Worm (Caenorhabditis elegans): ENCODE data around the gene efr-3.

The efr-3 gene

DNA sequence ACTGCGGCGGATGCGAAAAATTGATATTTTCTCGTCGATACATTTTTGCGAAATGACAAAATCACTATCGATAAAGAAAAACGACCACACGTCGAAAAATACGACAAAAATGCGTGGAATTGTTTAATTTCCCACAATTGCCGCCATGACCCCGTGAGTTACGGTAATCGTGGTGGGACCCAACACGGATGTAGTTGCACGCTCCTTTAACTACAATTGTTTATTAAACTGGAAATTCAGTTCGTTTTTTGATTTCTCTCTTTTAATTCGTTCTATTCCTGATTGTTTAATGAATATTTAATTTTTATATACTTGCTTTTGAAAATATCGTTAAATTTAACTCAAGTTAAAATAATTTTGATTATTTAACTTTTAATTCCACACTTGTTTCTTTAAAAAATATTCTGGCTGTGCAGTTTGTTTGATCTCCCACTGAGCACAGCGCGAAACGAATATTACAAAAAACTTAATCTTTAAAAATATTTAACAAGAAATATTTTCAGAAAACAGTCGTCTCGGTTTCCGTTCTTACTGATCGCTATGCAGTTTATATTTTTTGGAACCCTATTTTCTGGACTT, 44.4 kb upstream of the efr-3 start, which contains the start of the genes ani-2 and clec-88 (continued):
- TF ChIP-seq ets-4 (GFP tag; optimal IDR thresholded peaks at IDR 0.05) (no peak), egrh-3 (GFP tag; IDR thresholded peaks at IDR 0.05) (no peak), ztf-22 (GFP tag; optimal IDR thresholded peaks at IDR 0.05) (no peak), egl-44 (GFP tag; IDR thresholded peaks at IDR 0.05) (no peak), Y56A3A.18 (GFP tag; IDR thresholded peaks at IDR 0.05) (no peak), atf-7 (tag; optimal IDR thresholded peaks at IDR 0.05) (no peak), F37B4.10 (GFP tag; IDR thresholded peaks at IDR 0.05) (no peak), efl-1 (GFP tag; optimal IDR thresholded peaks at IDR 0.05) (peak; percentile 96), ztf-25 (GFP tag; IDR thresholded peaks at IDR 0.05) (no peak), attf-6 (GFP tag; IDR thresholded peaks at IDR 0.05) (no peak), snpc-1.1 (tag; optimal IDR thresholded peaks at IDR 0.05; ENCODE audit: insufficient read depth) (peak; percentile 0), ama-1 (optimal IDR thresholded peaks at IDR 0.05) (no peak), ama-1 (GFP tag; optimal IDR thresholded peaks at IDR 0.05) (no peak), C06A6.2 (GFP tag; conservative IDR thresholded peaks at IDR 0.05) (no peak), B0035.1 (tag; optimal IDR thresholded peaks at IDR 0.05) (no peak), mel-28 (tag; optimal IDR thresholded peaks at IDR 0.05; ENCODE audit: borderline replicate concordance) (no peak), ZK185.1 (tag; optimal IDR thresholded peaks at IDR 0.05; ENCODE audit: poor library complexity, severe bottlenecking) (no peak), ceh-91 (GFP tag; IDR thresholded peaks at IDR 0.05) (peak; percentile 85), nhr-80 (tag; optimal IDR thresholded peaks at IDR 0.05) (no peak), dpff-1 (tag; optimal IDR thresholded peaks at IDR 0.05) (no peak), fkh-3 (tag; optimal IDR thresholded peaks at IDR 0.05) (no peak), mes-4 (tag; optimal IDR thresholded peaks at IDR 0.05) (no peak), rpc-1 (optimal IDR thresholded peaks at IDR 0.05) (no peak), rpc-1 (tag; optimal IDR thresholded peaks at IDR 0.05) (no peak), chd-7 (tag; optimal IDR thresholded peaks at IDR 0.05) (no peak), hlh-26 (GFP tag; conservative IDR thresholded peaks at IDR 0.05) (no peak), zfh-2 (GFP tag; conservative IDR thresholded peaks at IDR 0.05) (no peak), cebp-1 (GFP tag; IDR thresholded peaks at IDR 0.05) (no peak), cebp-1 (tag; optimal IDR thresholded peaks at IDR 0.05) (no peak), ccch-3 (GFP tag; optimal IDR thresholded peaks at IDR 0.05) (no peak), nfya-1 (tag; optimal IDR thresholded peaks at IDR 0.05; ENCODE audit: borderline replicate concordance, insufficient read depth) (no peak), aptf-2 (GFP tag; conservative IDR thresholded peaks at IDR 0.05) (no peak), Y95B8A.8 (GFP tag; IDR thresholded peaks at IDR 0.05) (0 out of 2 replicates have a peak, but pooled peaks have one; percentile 8), tlf-1 (GFP tag; optimal IDR thresholded peaks at IDR 0.05) (peak; percentile 20), repo-1 (tag; optimal IDR thresholded peaks at IDR 0.05) (no peak), pbrm-1 (GFP tag; IDR thresholded peaks at IDR 0.05) (no peak), sdz-38 (tag; optimal IDR thresholded peaks at IDR 0.05) (no peak), T07F8.4 (tag; optimal IDR thresholded peaks at IDR 0.05) (no peak), nhr-27 (tag; optimal IDR thresholded peaks at IDR 0.05) (no peak), nhr-179 (tag; optimal IDR thresholded peaks at IDR 0.05) (no peak), K11D2.4 (GFP tag; IDR thresholded peaks at IDR 0.05) (no peak), Y53F4B.3 (GFP tag; IDR thresholded peaks at IDR 0.05) (peak; percentile 16; the same call in 1 of the 2 replicates), hrde-1 (tag; optimal IDR thresholded peaks at IDR 0.05; ENCODE audit: borderline replicate concordance) (no peak), madf-8 (GFP tag; conservative IDR thresholded peaks at IDR 0.05) (peak; percentile 89), F55B11.4 (tag; optimal IDR thresholded peaks at IDR 0.05; ENCODE audit: borderline replicate concordance, insufficient read depth) (no peak), lin-54 (GFP tag; optimal IDR thresholded peaks at IDR 0.05) (peak; percentile 49), nhr-90 (tag; optimal IDR thresholded peaks at IDR 0.05) (no peak), C17E4.6 (GFP tag; IDR thresholded peaks at IDR 0.05) (no peak), lag-1 (GFP tag; IDR thresholded peaks at IDR 0.05) (no peak), athp-1 (tag; optimal IDR thresholded peaks at IDR 0.05) (no peak)
